Fruit fly (Drosophila melanogaster): ENCODE data around the gene RpL35.

Gene RpL35

DNA sequence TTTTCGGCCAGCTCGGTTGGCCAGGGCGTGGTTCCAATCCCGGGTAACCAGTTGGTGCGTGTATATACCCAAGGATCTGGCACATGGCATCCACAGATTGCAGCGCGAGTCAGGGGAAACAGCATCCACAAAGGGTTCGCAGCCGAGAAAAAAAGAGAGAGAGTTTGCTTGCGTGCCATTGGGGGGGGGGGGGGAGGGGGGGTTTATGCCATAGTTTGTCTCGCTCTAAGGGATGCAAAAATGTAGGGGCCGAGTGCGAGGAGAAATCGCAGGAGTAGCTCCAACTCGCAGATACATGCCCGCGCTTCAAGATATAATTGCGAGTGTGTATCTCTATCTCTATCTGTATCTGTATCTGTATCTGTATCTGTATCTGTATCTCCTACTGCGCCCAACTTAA is 22.2 kb upstream of the RpL35 start:
- TF ChIP-seq Dfd (GFP tag; optimal IDR thresholded peaks at IDR 0.05), result peak; percentile 70
- TF ChIP-seq brk (GFP tag; optimal IDR thresholded peaks at IDR 0.05), result no peak

DNA sequence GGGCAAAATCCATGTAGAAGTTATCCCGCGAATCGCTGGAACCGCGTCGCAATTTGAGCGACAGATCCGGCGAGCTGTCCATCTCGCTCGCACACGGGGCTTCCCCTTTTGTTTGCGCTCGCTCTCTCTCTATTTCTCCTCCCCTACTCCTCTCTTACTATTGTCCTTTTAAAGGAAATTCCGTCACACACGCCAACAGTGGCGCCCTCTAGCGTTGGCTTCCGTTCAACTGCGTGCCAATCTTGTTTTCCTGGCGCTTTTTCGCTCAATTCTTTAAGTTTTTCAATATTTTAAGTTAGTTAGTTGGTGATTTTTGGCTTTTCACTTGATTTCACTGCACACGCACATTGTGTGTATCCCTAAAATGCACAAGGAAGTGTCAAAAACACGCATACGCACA is 10.2 kb upstream of the RpL35 start:
- TF ChIP-seq Myc (optimal IDR thresholded peaks at IDR 0.05) (no peak), Jra (GFP tag; optimal IDR thresholded peaks at IDR 0.05) (no peak), dmrt93B (GFP tag; optimal IDR thresholded peaks at IDR 0.05) (no peak), foxo (GFP tag; optimal IDR thresholded peaks at IDR 0.05) (no peak), Dif (GFP tag; optimal IDR thresholded peaks at IDR 0.05; ENCODE audit: partially characterized antibody) (no peak), Sp1 (GFP tag; optimal IDR thresholded peaks at IDR 0.05) (no peak), Hr78 (GFP tag; optimal IDR thresholded peaks at IDR 0.05) (no peak), jim (GFP tag; optimal IDR thresholded peaks at IDR 0.05) (no peak), HLH106 (tag; optimal IDR thresholded peaks at IDR 0.05) (no peak), OdsH (GFP tag; optimal IDR thresholded peaks at IDR 0.05) (no peak), pan (optimal IDR thresholded peaks at IDR 0.05) (no peak), CG32264 (GFP tag; optimal IDR thresholded peaks at IDR 0.05) (no peak), Vsx2 (GFP tag; optimal IDR thresholded peaks at IDR 0.05; ENCODE audit: partially characterized antibody) (no peak), br (GFP tag; optimal IDR thresholded peaks at IDR 0.05) (no peak), CG9705 (GFP tag; optimal IDR thresholded peaks at IDR 0.05) (no peak), Dfd (GFP tag; optimal IDR thresholded peaks at IDR 0.05) (no peak)

DNA sequence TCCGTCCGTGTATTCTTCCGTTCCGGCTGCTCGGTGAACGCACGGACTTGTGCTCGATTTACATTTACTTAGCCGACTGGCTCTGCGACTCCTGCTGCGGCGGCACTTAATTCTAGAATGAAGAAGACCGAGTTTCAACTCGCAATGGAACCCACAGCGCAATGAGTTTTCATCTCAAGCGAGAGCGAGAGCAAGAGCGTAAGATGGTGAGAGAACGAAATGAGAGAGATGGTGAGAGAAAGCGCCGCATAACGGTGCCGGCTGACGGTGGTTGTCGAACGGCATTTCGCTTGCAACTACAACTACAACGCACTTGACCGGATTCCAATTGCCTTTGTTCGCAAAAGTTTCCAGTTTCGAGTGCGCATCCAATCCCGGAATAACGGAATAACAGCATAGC is 9.4 kb upstream of the RpL35 start, which contains the start of gene OtopLc:
Gene OtopLc, minus strand, starts transcription at position 101 of the 400 bp plus-strand sequence.
- TF ChIP-seq dmrt93B (GFP tag; optimal IDR thresholded peaks at IDR 0.05), result no peak
- TF ChIP-seq Hr78 (GFP tag; optimal IDR thresholded peaks at IDR 0.05), result no peak
- TF ChIP-seq sv (GFP tag; optimal IDR thresholded peaks at IDR 0.05), result no peak
- TF ChIP-seq lola (GFP tag; optimal IDR thresholded peaks at IDR 0.05), result no peak
- no peak for TF ChIP-seq ey (GFP tag; optimal IDR thresholded peaks at IDR 0.05)
- no peak for TF ChIP-seq N (GFP tag; optimal IDR thresholded peaks at IDR 0.05)
- TF ChIP-seq Hnf4 (GFP tag; optimal IDR thresholded peaks at IDR 0.05), result no peak
- no peak for TF ChIP-seq Dfd (GFP tag; optimal IDR thresholded peaks at IDR 0.05)
- no peak for TF ChIP-seq br (GFP tag; optimal IDR thresholded peaks at IDR 0.05)

DNA sequence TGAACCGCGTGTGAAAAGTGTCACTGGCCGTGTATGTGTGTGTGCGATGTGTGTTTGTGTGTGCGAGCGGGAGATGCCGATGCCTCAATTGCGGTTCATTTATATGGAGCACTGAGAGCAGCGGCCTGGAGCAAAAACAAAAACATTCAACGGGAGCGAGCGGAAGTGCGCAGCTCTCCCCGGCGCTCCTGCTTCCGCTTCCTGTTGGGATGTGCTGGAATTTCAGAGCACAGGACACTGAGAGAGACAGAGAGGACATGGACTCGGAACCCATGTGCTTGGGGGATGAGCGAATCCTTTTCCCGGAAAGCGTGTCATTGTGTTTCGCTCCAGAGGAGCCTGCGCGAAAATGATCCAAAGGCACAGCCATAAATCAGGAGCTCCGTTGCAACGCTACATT is 8.0 kb upstream of the RpL35 start:
- no peak for TF ChIP-seq Jra (GFP tag; optimal IDR thresholded peaks at IDR 0.05)
- no peak for TF ChIP-seq woc (GFP tag; optimal IDR thresholded peaks at IDR 0.05)
- TF ChIP-seq jim (GFP tag; optimal IDR thresholded peaks at IDR 0.05), result no peak
- no peak for TF ChIP-seq CG32264 (GFP tag; optimal IDR thresholded peaks at IDR 0.05)
- no peak for TF ChIP-seq Vsx2 (GFP tag; optimal IDR thresholded peaks at IDR 0.05; ENCODE audit: partially characterized antibody)
- no peak for TF ChIP-seq sage (GFP tag; optimal IDR thresholded peaks at IDR 0.05)
- no peak for TF ChIP-seq foxo (GFP tag; optimal IDR thresholded peaks at IDR 0.05)
- no peak for TF ChIP-seq h (GFP tag; optimal IDR thresholded peaks at IDR 0.05)

DNA sequence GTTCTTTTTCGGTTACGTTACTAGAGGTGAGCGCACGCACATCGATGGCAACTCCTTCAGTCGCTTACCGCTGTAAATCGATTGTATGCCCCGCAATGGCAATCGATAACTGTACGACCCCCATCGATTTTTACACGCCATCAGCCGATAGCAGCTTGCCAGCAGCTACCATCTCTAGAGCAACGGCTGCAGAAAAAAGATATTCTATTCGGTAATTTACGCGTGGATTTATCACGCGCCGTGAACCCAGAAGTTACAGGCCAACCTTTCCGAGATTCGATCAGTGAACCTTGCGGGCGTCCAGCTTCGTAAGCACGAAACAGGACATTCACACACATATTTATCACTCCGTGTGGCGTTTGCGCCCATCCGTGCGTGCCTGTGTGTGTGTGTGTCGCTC is 6.3 kb upstream of the RpL35 start, which contains the start of the genes Sirt4 and CG4119:
Gene Sirt4, minus strand, starts transcription at position 39 of the 400 bp plus-strand sequence.
Gene CG4119, plus strand, starts transcription at position 151 of the 400 bp plus-strand sequence.
- peak; percentile 76 for TF ChIP-seq Hr83 (GFP tag; optimal IDR thresholded peaks at IDR 0.05; ENCODE audit: poor library complexity, severe bottlenecking)
- no peak for TF ChIP-seq sv (GFP tag; optimal IDR thresholded peaks at IDR 0.05)
- TF ChIP-seq Rel (GFP tag; optimal IDR thresholded peaks at IDR 0.05), result no peak
- peak; percentile 73 for TF ChIP-seq Rel (tag; optimal IDR thresholded peaks at IDR 0.05)
- TF ChIP-seq br (GFP tag; optimal IDR thresholded peaks at IDR 0.05), result peak; percentile 2
- TF ChIP-seq h (GFP tag; optimal IDR thresholded peaks at IDR 0.05), result peak; percentile 56
- TF ChIP-seq ey (GFP tag; optimal IDR thresholded peaks at IDR 0.05), result no peak
- TF ChIP-seq Dif (GFP tag; optimal IDR thresholded peaks at IDR 0.05; ENCODE audit: partially characterized antibody), result no peak
- TF ChIP-seq Dfd (GFP tag; optimal IDR thresholded peaks at IDR 0.05), result no peak
- no peak for TF ChIP-seq woc (GFP tag; optimal IDR thresholded peaks at IDR 0.05)
- no peak for TF ChIP-seq Vsx2 (GFP tag; optimal IDR thresholded peaks at IDR 0.05; ENCODE audit: partially characterized antibody)
- TF ChIP-seq Jra (GFP tag; optimal IDR thresholded peaks at IDR 0.05), result peak; percentile 50
- peak in 1 of 2 experiments; percentile 23 for TF ChIP-seq foxo (GFP tag; optimal IDR thresholded peaks at IDR 0.05)
- no peak for TF ChIP-seq OdsH (GFP tag; optimal IDR thresholded peaks at IDR 0.05)
- no peak for TF ChIP-seq sage (GFP tag; optimal IDR thresholded peaks at IDR 0.05)
- no peak for TF ChIP-seq fru (GFP tag; optimal IDR thresholded peaks at IDR 0.05)
- TF ChIP-seq CrebA (GFP tag; optimal IDR thresholded peaks at IDR 0.05; ENCODE audit: borderline replicate concordance), result no peak
- TF ChIP-seq tai (GFP tag; optimal IDR thresholded peaks at IDR 0.05), result no peak
- TF ChIP-seq N (GFP tag; optimal IDR thresholded peaks at IDR 0.05), result peak; percentile 32
- TF ChIP-seq Sp1 (GFP tag; optimal IDR thresholded peaks at IDR 0.05), result peak; percentile 18
- no peak for TF ChIP-seq CG32264 (GFP tag; optimal IDR thresholded peaks at IDR 0.05)
- peak; percentile 11 for TF ChIP-seq HLH106 (tag; optimal IDR thresholded peaks at IDR 0.05)
- no peak for TF ChIP-seq lola (GFP tag; optimal IDR thresholded peaks at IDR 0.05)
- no peak for TF ChIP-seq usp (GFP tag; optimal IDR thresholded peaks at IDR 0.05)
- no peak for TF ChIP-seq Mio (GFP tag; optimal IDR thresholded peaks at IDR 0.05)
- TF ChIP-seq Hnf4 (GFP tag; optimal IDR thresholded peaks at IDR 0.05), result no peak
- no peak for TF ChIP-seq pan (optimal IDR thresholded peaks at IDR 0.05)
- no peak for TF ChIP-seq CG9705 (GFP tag; optimal IDR thresholded peaks at IDR 0.05)
- no peak for TF ChIP-seq psq (GFP tag; optimal IDR thresholded peaks at IDR 0.05)
- TF ChIP-seq Abd-B (GFP tag; optimal IDR thresholded peaks at IDR 0.05), result no peak
- no peak for TF ChIP-seq dl (GFP tag; optimal IDR thresholded peaks at IDR 0.05; ENCODE audit: insufficient read depth in 1 of 2, partially characterized antibody in 2 of 2)
- no peak for TF ChIP-seq jim (GFP tag; optimal IDR thresholded peaks at IDR 0.05)
- no peak for TF ChIP-seq GATAd (GFP tag; optimal IDR thresholded peaks at IDR 0.05)
- peak; percentile 31 for TF ChIP-seq rgr (GFP tag; optimal IDR thresholded peaks at IDR 0.05)
- no peak for TF ChIP-seq Hr78 (GFP tag; optimal IDR thresholded peaks at IDR 0.05)
- TF ChIP-seq brk (GFP tag; optimal IDR thresholded peaks at IDR 0.05), result no peak
